Worm (Caenorhabditis elegans) whole organism, L3 larva: ENCODE data around the gene fbxa-181.

Experiments
- ama-1 ChIP-seq: fragments of 150-350 bp; optimal IDR thresholded peaks from 2 replicates; lab custom pipeline; 2018
- ceh-82 ChIP-seq: fragments of 150-350 bp; optimal IDR thresholded peaks from 2 replicates; lab custom pipeline; 2014; ENCODE audit warnings: missing biosample characterization, missing genetic modification characterization
- elt-3 ChIP-seq, 3 experiments: fragments of 150-350 bp in 1 of 3; sonication (generic microtip) in 2 of 3; optimal IDR thresholded peaks; 2 replicates in 2 of 3; 4 replicates in 1 of 3; lab custom pipeline; 2014 to 2017; ENCODE audit warnings: missing biosample characterization in 3 of 3, missing genetic modification characterization in 3 of 3
- fkh-10 ChIP-seq: sonication (generic microtip); optimal IDR thresholded peaks from 2 replicates; lab custom pipeline; 2017; ENCODE audit warnings: missing biosample characterization, missing genetic modification reagents, missing genetic modification characterization
- fos-1 ChIP-seq: fragments of 150-350 bp; optimal IDR thresholded peaks from 2 replicates; lab custom pipeline; 2014; ENCODE audit warnings: missing biosample characterization, missing genetic modification characterization
- mdl-1 ChIP-seq: fragments of 150-350 bp; optimal IDR thresholded peaks from 2 replicates; lab custom pipeline; 2014; ENCODE audit warnings: missing biosample characterization, missing genetic modification characterization
- nhr-11 ChIP-seq: fragments of 150-350 bp; optimal IDR thresholded peaks from 2 replicates; lab custom pipeline; 2014; ENCODE audit warnings: missing biosample characterization, missing genetic modification characterization
- nhr-28 ChIP-seq: fragments of 150-350 bp; optimal IDR thresholded peaks from 2 replicates; lab custom pipeline; 2014; ENCODE audit warnings: missing biosample characterization, missing genetic modification characterization

- TF ChIP-seq nhr-28 (no peak), nhr-11 (tag; lab: Kevin White, UChicago) (no peak), fkh-10 (GFP tag; lab: Kevin White, UChicago) (peak; percentile 58), fos-1 (tag; lab: Kevin White, UChicago) (no peak), ama-1 (lab: Kevin White, UChicago) (no peak), elt-3 (tag; optimal IDR thresholded peaks at IDR 0.05; lab: Kevin White, UChicago) (no peak), mdl-1 (tag; lab: Kevin White, UChicago) (no peak), ceh-82 (tag; lab: Kevin White, UChicago) (no peak)
Measured at ce11 chrV:13681445-13681844, 44.2 kb upstream of the fbxa-181 start.
